Worm (Caenorhabditis elegans): Measurements from ENCODE around the gene unc-7.

The unc-7 gene

ce11 chrX:15079406-15079805, 68.1 kb downstream of the unc-7 start:
- TF ChIP-seq grh-1 (GFP tag; IDR thresholded peaks at IDR 0.05) (peak; percentile 78), tbx-2 (tag; optimal IDR thresholded peaks at IDR 0.05) (peak; percentile 40), lin-35 (GFP tag; optimal IDR thresholded peaks at IDR 0.05) (peak in 1 of 2 experiments; percentile 45), zag-1 (tag; optimal IDR thresholded peaks at IDR 0.05) (no peak), unc-30 (tag; optimal IDR thresholded peaks at IDR 0.05) (no peak), tlp-1 (tag; optimal IDR thresholded peaks at IDR 0.05) (no peak), unc-130 (tag; optimal IDR thresholded peaks at IDR 0.05) (peak; percentile 63), nhr-20 (tag; optimal IDR thresholded peaks at IDR 0.05) (peak; percentile 83), C16A3.4 (tag; optimal IDR thresholded peaks at IDR 0.05) (peak; percentile 5), elt-3 (tag; optimal IDR thresholded peaks at IDR 0.05) (peak in 5 of 6 experiments; percentile 48 to 92 (median 69)), nhr-85 (tag) (peak; percentile 92), snu-23 (GFP tag; optimal IDR thresholded peaks at IDR 0.05) (peak; percentile 56), pag-3 (tag; optimal IDR thresholded peaks at IDR 0.05; ENCODE audit: borderline replicate concordance, insufficient read depth) (no peak), blmp-1 (tag; optimal IDR thresholded peaks at IDR 0.05) (peak; percentile 86), lsy-2 (tag; optimal IDR thresholded peaks at IDR 0.05) (peak in 1 of 2 experiments; percentile 32), pax-3 (tag; optimal IDR thresholded peaks at IDR 0.05) (no peak), nhr-19 (GFP tag; conservative IDR thresholded peaks at IDR 0.05) (peak; percentile 60), jun-1 (tag; optimal IDR thresholded peaks at IDR 0.05) (no peak), lin-14 (GFP tag; optimal IDR thresholded peaks at IDR 0.05) (peak; percentile 64), nhr-71 (tag; optimal IDR thresholded peaks at IDR 0.05) (peak; percentile 69), nhr-47 (tag; optimal IDR thresholded peaks at IDR 0.05) (no peak), nhr-90 (tag; optimal IDR thresholded peaks at IDR 0.05; ENCODE audit: poor library complexity) (peak; percentile 38), mdl-1 (tag; optimal IDR thresholded peaks at IDR 0.05) (peak in 1 of 2 experiments; percentile 74), lin-39 (tag; optimal IDR thresholded peaks at IDR 0.05) (no peak), sptf-1 (tag; optimal IDR thresholded peaks at IDR 0.05) (no peak)

DNA sequence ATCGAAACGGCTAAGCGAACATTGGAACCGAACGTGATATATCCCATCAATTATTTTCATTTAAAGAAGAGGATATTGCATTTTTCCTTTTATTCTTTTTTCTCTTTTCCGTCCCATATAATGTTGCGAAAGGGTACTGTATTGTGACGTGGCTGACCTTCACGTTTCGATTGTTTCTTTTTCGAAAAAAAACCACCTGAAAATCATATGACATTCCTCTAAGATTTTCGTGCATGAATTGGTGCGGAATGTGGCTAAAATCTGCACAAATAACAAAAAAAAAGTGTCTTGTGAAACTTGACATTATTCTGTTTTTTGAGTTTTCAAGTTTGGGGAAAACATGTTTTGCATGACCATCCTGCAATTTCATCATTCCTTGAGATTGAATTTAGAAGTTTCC, 69.3 kb downstream of the unc-7 start:
- TF ChIP-seq egl-27 (tag; optimal IDR thresholded peaks at IDR 0.05): no peak
- TF ChIP-seq mdl-1 (tag; optimal IDR thresholded peaks at IDR 0.05): no peak
- TF ChIP-seq efl-1 (optimal IDR thresholded peaks at IDR 0.05): no peak
- TF ChIP-seq efl-1 (GFP tag; optimal IDR thresholded peaks at IDR 0.05 in 1 of 2): no peak
- TF ChIP-seq hlh-17 (GFP tag; optimal IDR thresholded peaks at IDR 0.05; ENCODE audit: borderline replicate concordance): no peak
- TF ChIP-seq nhr-11 (tag; optimal IDR thresholded peaks at IDR 0.05): no peak
- TF ChIP-seq fkh-8 (tag; optimal IDR thresholded peaks at IDR 0.05): no peak
- no peak for TF ChIP-seq lin-13 (GFP tag; optimal IDR thresholded peaks at IDR 0.05)
- no peak for TF ChIP-seq pag-3 (tag; optimal IDR thresholded peaks at IDR 0.05; ENCODE audit: borderline replicate concordance, insufficient read depth)
- TF ChIP-seq lin-14 (GFP tag; optimal IDR thresholded peaks at IDR 0.05): no peak
- TF ChIP-seq fkh-10 (GFP tag; optimal IDR thresholded peaks at IDR 0.05): no peak
- no peak for TF ChIP-seq mef-2 (tag; optimal IDR thresholded peaks at IDR 0.05)
- no peak for TF ChIP-seq fos-1 (tag; optimal IDR thresholded peaks at IDR 0.05)
- no peak for TF ChIP-seq lin-35 (GFP tag; optimal IDR thresholded peaks at IDR 0.05)

ce11 chrX:15077597-15078261, 69.8 kb downstream of the unc-7 start, which contains the start of the genes H40L08.8, H40L08.2 and H40L08.7:
TSS of gene H40L08.8 (minus strand) at chrX:15077633.
TSS of gene H40L08.2 (minus strand) at chrX:15077744.
TSS of gene H40L08.7 (minus strand) at chrX:15077744.
- no peak for TF ChIP-seq dsc-1 (tag; optimal IDR thresholded peaks at IDR 0.05)
- TF ChIP-seq C34B4.2 (tag; optimal IDR thresholded peaks at IDR 0.05): no peak
- TF ChIP-seq nhr-47 (tag; optimal IDR thresholded peaks at IDR 0.05): peak; percentile 16
- TF ChIP-seq nhr-28 (tag; optimal IDR thresholded peaks at IDR 0.05): no peak
- TF ChIP-seq lin-35 (GFP tag; optimal IDR thresholded peaks at IDR 0.05): peak in 1 of 2 experiments; percentile 56
- TF ChIP-seq nhr-20 (tag; optimal IDR thresholded peaks at IDR 0.05): peak; percentile 82
- peak; percentile 41 for TF ChIP-seq tbx-2 (tag; optimal IDR thresholded peaks at IDR 0.05)
- TF ChIP-seq hpl-2 (GFP tag; optimal IDR thresholded peaks at IDR 0.05): no peak
- peak; percentile 33; the same call in 1 of the 2 replicates for TF ChIP-seq grh-1 (GFP tag; IDR thresholded peaks at IDR 0.05)
- TF ChIP-seq elt-3 (tag; optimal IDR thresholded peaks at IDR 0.05): peak in 3 of 6 experiments; percentile 4 to 32 (median 17)
- TF ChIP-seq lin-14 (GFP tag; optimal IDR thresholded peaks at IDR 0.05): peak; percentile 74
- no peak for TF ChIP-seq unc-62 (GFP tag; optimal IDR thresholded peaks at IDR 0.05)
- no peak for TF ChIP-seq snpc-4 (tag; optimal IDR thresholded peaks at IDR 0.05)
- TF ChIP-seq mdl-1 (tag; optimal IDR thresholded peaks at IDR 0.05): peak in 1 of 2 experiments; percentile 41
- no peak for TF ChIP-seq nhr-237 (tag; optimal IDR thresholded peaks at IDR 0.05)
- peak in 1 of 2 experiments; percentile 11 for TF ChIP-seq lsy-2 (tag; optimal IDR thresholded peaks at IDR 0.05)
- peak; percentile 71 for TF ChIP-seq nhr-71 (tag; optimal IDR thresholded peaks at IDR 0.05)
- TF ChIP-seq lin-39 (tag; optimal IDR thresholded peaks at IDR 0.05): no peak
- TF ChIP-seq ama-1 (optimal IDR thresholded peaks at IDR 0.05): peak; percentile 82
- TF ChIP-seq snu-23 (GFP tag; optimal IDR thresholded peaks at IDR 0.05): peak; percentile 61
- TF ChIP-seq nhr-85 (tag): peak; percentile 90
- TF ChIP-seq ceh-90 (tag; optimal IDR thresholded peaks at IDR 0.05): no peak
- peak; percentile 53 for TF ChIP-seq blmp-1 (tag; optimal IDR thresholded peaks at IDR 0.05)
- TF ChIP-seq nhr-90 (tag; optimal IDR thresholded peaks at IDR 0.05; ENCODE audit: poor library complexity): peak; percentile 58
- peak; percentile 48 for TF ChIP-seq nhr-19 (GFP tag; conservative IDR thresholded peaks at IDR 0.05)
